Fruit fly (Drosophila melanogaster): ENCODE data around the gene CG42446.

Gene CG42446

dm6 chr3R:16359098-16359497 is 810 bp downstream of the CG42446 start, which contains the start of gene CG17931 (continued):
- TF ChIP-seq CG11456 (GFP tag; IDR thresholded peaks at IDR 0.05) (no peak), pnt (GFP tag; optimal IDR thresholded peaks at IDR 0.05) (no peak), Fer2 (tag; optimal IDR thresholded peaks at IDR 0.05) (no peak), ATbp (GFP tag; optimal IDR thresholded peaks at IDR 0.05) (no peak), D (optimal IDR thresholded peaks at IDR 0.05) (no peak), D (GFP tag; optimal IDR thresholded peaks at IDR 0.05) (no peak), CG32532 (GFP tag; IDR thresholded peaks at IDR 0.05) (no peak; the same call in 1 of the 2 replicates), Dbx (GFP tag; IDR thresholded peaks at IDR 0.05) (no peak), CG7839 (tag; optimal IDR thresholded peaks at IDR 0.05) (no peak), scrt (GFP tag; optimal IDR thresholded peaks at IDR 0.05) (no peak), pum (GFP tag; optimal IDR thresholded peaks at IDR 0.05) (no peak), CG1603 (tag; optimal IDR thresholded peaks at IDR 0.05) (peak; percentile 86), jumu (GFP tag; optimal IDR thresholded peaks at IDR 0.05) (no peak), Med (GFP tag) (peak; percentile 83), Nf-YA (GFP tag; IDR thresholded peaks at IDR 0.05) (no peak), CG31441 (GFP tag; IDR thresholded peaks at IDR 0.05) (no peak), sc (optimal IDR thresholded peaks at IDR 0.05) (no peak), sc (GFP tag; optimal IDR thresholded peaks at IDR 0.05) (no peak), CG9215 (GFP tag; IDR thresholded peaks at IDR 0.05) (no peak), tna (GFP tag; IDR thresholded peaks at IDR 0.05; ENCODE audit: partially characterized antibody) (no peak), en (GFP tag; optimal IDR thresholded peaks at IDR 0.05) (no peak), CG4854 (GFP tag; optimal IDR thresholded peaks at IDR 0.05) (no peak), CG12104 (GFP tag; optimal IDR thresholded peaks at IDR 0.05) (no peak), ind (GFP tag; optimal IDR thresholded peaks at IDR 0.05) (no peak), Aef1 (GFP tag; IDR thresholded peaks at IDR 0.05) (no peak), CG7987 (GFP tag; optimal IDR thresholded peaks at IDR 0.05) (no peak), Sox100B (GFP tag; optimal IDR thresholded peaks at IDR 0.05) (no peak), Mrtf (GFP tag; IDR thresholded peaks at IDR 0.05) (no peak), Usf (GFP tag; optimal IDR thresholded peaks at IDR 0.05) (no peak), CG32767 (GFP tag; IDR thresholded peaks at IDR 0.05) (no peak), CG10565 (GFP tag; optimal IDR thresholded peaks at IDR 0.05) (no peak), CG10274 (GFP tag; optimal IDR thresholded peaks at IDR 0.05) (no peak), CG2129 (GFP tag; IDR thresholded peaks at IDR 0.05; ENCODE audit: partially characterized antibody) (no peak), CG9797 (GFP tag; optimal IDR thresholded peaks at IDR 0.05) (peak; percentile 90), gem (tag; optimal IDR thresholded peaks at IDR 0.05) (no peak), CTCF (GFP tag; optimal IDR thresholded peaks at IDR 0.05) (no peak), CG11398 (GFP tag; optimal IDR thresholded peaks at IDR 0.05) (no peak), Antp (GFP tag; optimal IDR thresholded peaks at IDR 0.05) (no peak), Gug (GFP tag; IDR thresholded peaks at IDR 0.05) (no peak), CG16813 (GFP tag; IDR thresholded peaks at IDR 0.05; ENCODE audit: partially characterized antibody) (no peak), ash1 (GFP tag; optimal IDR thresholded peaks at IDR 0.05) (no peak), fd96Cb (tag; optimal IDR thresholded peaks at IDR 0.05) (no peak), sd (tag; optimal IDR thresholded peaks at IDR 0.05) (no peak), CG17186 (GFP tag; optimal IDR thresholded peaks at IDR 0.05) (peak; percentile 92), lmd (GFP tag; IDR thresholded peaks at IDR 0.05) (no peak), chm (GFP tag; IDR thresholded peaks at IDR 0.05) (no peak), Stat92E (GFP tag; optimal IDR thresholded peaks at IDR 0.05) (peak in 1 of 3 experiments; percentile 55), gce (GFP tag; IDR thresholded peaks at IDR 0.05) (no peak), Ssrp (tag; optimal IDR thresholded peaks at IDR 0.05) (no peak), CG17385 (GFP tag; optimal IDR thresholded peaks at IDR 0.05) (no peak), ap (GFP tag; IDR thresholded peaks at IDR 0.05) (no peak), ftz-f1 (GFP tag; optimal IDR thresholded peaks at IDR 0.05) (peak; percentile 10), Jarid2 (GFP tag; optimal IDR thresholded peaks at IDR 0.05) (no peak)
